Fruit fly (Drosophila melanogaster) whole organism, embryonic: ENCODE measurements around the gene CG32813.

Experiments
- ATbp ChIP-seq: fragments of 200-800 bp; sonication (Bioruptor generic); optimal IDR thresholded peaks from 2 replicates; lab custom pipeline; 2017; ENCODE audit warnings: missing biosample characterization, mild to moderate bottlenecking, missing genetic modification characterization, missing genetic modification reagents
- CG10147 ChIP-seq: fragments of 200-800 bp; sonication (Bioruptor generic); optimal IDR thresholded peaks from 2 replicates; lab custom pipeline; 2019; ENCODE audit warnings: missing biosample characterization, mild to moderate bottlenecking, missing genetic modification characterization, moderate library complexity
- CG10321 ChIP-seq: fragments of 200-800 bp; sonication (Bioruptor generic); IDR thresholded peaks from 2 replicates; pipeline ENCODE4 v1.3.6; 2022; ENCODE audit warnings: missing biosample characterization, missing genetic modification characterization
- CG10431 ChIP-seq: fragments of 200-800 bp; sonication (Bioruptor generic); optimal IDR thresholded peaks from 3 replicates; lab custom pipeline; 2018; ENCODE audit warnings: missing biosample characterization, mild to moderate bottlenecking, missing genetic modification characterization
- CG10979 ChIP-seq: fragments of 200-800 bp; sonication (Bioruptor generic); optimal IDR thresholded peaks from 2 replicates; lab custom pipeline; 2018; ENCODE audit warnings: missing biosample characterization, mild to moderate bottlenecking, missing genetic modification characterization, moderate library complexity
- CG12769 ChIP-seq: fragments of 200-800 bp; sonication (Bioruptor generic); optimal IDR thresholded peaks from 2 replicates; lab custom pipeline; 2019; ENCODE audit warnings: missing biosample characterization, mild to moderate bottlenecking, missing genetic modification characterization, moderate library complexity
- CG14710 ChIP-seq: fragments of 200-800 bp; sonication (Bioruptor generic); optimal IDR thresholded peaks from 3 replicates; lab custom pipeline; 2019; ENCODE audit warnings: missing biosample characterization, mild to moderate bottlenecking, missing genetic modification characterization, moderate library complexity
- CG1603 ChIP-seq: fragments of 200-800 bp; sonication (Bioruptor generic); optimal IDR thresholded peaks from 2 replicates; lab custom pipeline; 2019; ENCODE audit warnings: missing biosample characterization, mild to moderate bottlenecking, missing genetic modification characterization, moderate library complexity
- CG17912 ChIP-seq: fragments of 200-800 bp; sonication (Bioruptor generic); optimal IDR thresholded peaks from 2 replicates; lab custom pipeline; 2018; ENCODE audit warnings: missing biosample characterization, mild to moderate bottlenecking, missing genetic modification characterization
- CG18262 ChIP-seq: fragments of 200-800 bp; optimal IDR thresholded peaks from 3 replicates; lab custom pipeline; 2019; ENCODE audit warnings: missing biosample characterization, mild to moderate bottlenecking, missing genetic modification characterization, moderate library complexity
- CG2875 ChIP-seq: fragments of 200-800 bp; sonication (Bioruptor generic); optimal IDR thresholded peaks from 2 replicates; lab custom pipeline; 2017; ENCODE audit warnings: missing biosample characterization, mild to moderate bottlenecking, missing genetic modification characterization, missing genetic modification reagents
- CG31365 ChIP-seq: fragments of 200-800 bp; sonication (Bioruptor generic); optimal IDR thresholded peaks from 2 replicates; lab custom pipeline; 2018; ENCODE audit warnings: missing biosample characterization, mild to moderate bottlenecking, missing genetic modification characterization
- CG3163 ChIP-seq: fragments of 200-800 bp; sonication (Bioruptor generic); optimal IDR thresholded peaks from 3 replicates; lab custom pipeline; 2016; ENCODE audit warnings: missing biosample characterization, missing genetic modification characterization
- CG34422 ChIP-seq: fragments of 200-800 bp; sonication (Bioruptor generic); IDR thresholded peaks from 3 replicates; pipeline ENCODE4 v1.3.6; 2022; ENCODE audit warnings: missing biosample characterization, missing genetic modification characterization
- CG4730 ChIP-seq: fragments of 200-800 bp; sonication (Bioruptor generic); IDR thresholded peaks from 2 replicates; pipeline ENCODE4 v1.3.6; 2022; ENCODE audit warnings: missing biosample characterization, missing genetic modification characterization
- CG5180 ChIP-seq: fragments of 200-800 bp; sonication (Bioruptor generic); optimal IDR thresholded peaks from 3 replicates; lab custom pipeline; 2017; ENCODE audit warnings: missing biosample characterization, missing genetic modification characterization, mild to moderate bottlenecking, moderate library complexity, missing genetic modification reagents
- CG6175 ChIP-seq: fragments of 200-800 bp; sonication (Bioruptor generic); IDR thresholded peaks from 3 replicates; pipeline ENCODE4 v1.3.6; 2022; ENCODE audit warnings: missing biosample characterization, missing genetic modification characterization
- CG6272 ChIP-seq: fragments of 200-800 bp; sonication (Bioruptor generic); IDR thresholded peaks from 2 replicates; pipeline ENCODE4 v1.3.6; 2022; ENCODE audit warnings: missing biosample characterization, missing genetic modification characterization
- CG7963 ChIP-seq: fragments of 200-800 bp; sonication (Bioruptor generic); IDR thresholded peaks from 3 replicates; pipeline ENCODE4 v1.3.6; 2022; ENCODE audit warnings: missing biosample characterization, missing genetic modification characterization; ENCODE audit not compliant: partially characterized antibody
- CG8478 ChIP-seq: fragments of >200 bp; optimal IDR thresholded peaks from 2 replicates; lab custom pipeline; 2018
- CG8924 ChIP-seq: fragments of 200-800 bp; optimal IDR thresholded peaks from 3 replicates; lab custom pipeline; 2019; ENCODE audit warnings: missing biosample characterization, mild to moderate bottlenecking, missing genetic modification characterization, moderate library complexity
- CG9932 ChIP-seq: fragments of 200-800 bp; sonication (Bioruptor generic); IDR thresholded peaks from 2 replicates; pipeline ENCODE4 v1.3.6; 2022; ENCODE audit warnings: missing biosample characterization, missing genetic modification characterization
- CHES-1-like ChIP-seq: fragments of 200-800 bp; sonication (Bioruptor generic); optimal IDR thresholded peaks from 2 replicates; lab custom pipeline; 2016; ENCODE audit warnings: missing biosample characterization, missing genetic modification characterization
- Hsf ChIP-seq: fragments of 200-800 bp; sonication (Bioruptor generic); optimal IDR thresholded peaks from 3 replicates; lab custom pipeline; 2016; ENCODE audit warnings: missing biosample characterization, missing genetic modification characterization
- Mad ChIP-seq: fragments of 200-800 bp; sonication (Bioruptor generic); optimal IDR thresholded peaks from 2 replicates; lab custom pipeline; 2016; ENCODE audit warnings: missing biosample characterization, missing genetic modification characterization
- Mes4 ChIP-seq: fragments of 200-800 bp; sonication (Bioruptor generic); optimal IDR thresholded peaks from 2 replicates; lab custom pipeline; 2016; ENCODE audit warnings: missing biosample characterization, missing genetic modification characterization
- NC2α ChIP-seq: fragments of 200-800 bp; sonication (Bioruptor generic); optimal IDR thresholded peaks from 2 replicates; lab custom pipeline; 2016; ENCODE audit warnings: missing biosample characterization, missing genetic modification characterization
- Vsx1 ChIP-seq: fragments of 200-800 bp; sonication (Bioruptor generic); optimal IDR thresholded peaks from 2 replicates; lab custom pipeline; 2017; ENCODE audit warnings: missing biosample characterization, mild to moderate bottlenecking, missing genetic modification characterization, missing genetic modification reagents
- aop ChIP-seq: fragments of 200-800 bp; sonication (Bioruptor generic); IDR thresholded peaks from 2 replicates; pipeline ENCODE4 v1.3.6; 2022; ENCODE audit warnings: missing biosample characterization, missing genetic modification characterization
- ara ChIP-seq: fragments of 200-800 bp; sonication (Bioruptor generic); IDR thresholded peaks from 2 replicates; pipeline ENCODE4 v1.3.6; 2022; ENCODE audit warnings: missing biosample characterization, missing genetic modification characterization
- chinmo ChIP-seq: fragments of 200-800 bp; sonication (Bioruptor generic); IDR thresholded peaks from 4 replicates; pipeline ENCODE4 v1.3.6; 2022; ENCODE audit warnings: missing biosample characterization, missing genetic modification characterization; ENCODE audit not compliant: partially characterized antibody
- chn ChIP-seq: fragments of 200-800 bp; sonication (Bioruptor generic); optimal IDR thresholded peaks from 2 replicates; lab custom pipeline; 2016; ENCODE audit warnings: missing biosample characterization, missing genetic modification characterization
- croc ChIP-seq: fragments of 200-800 bp; sonication (Bioruptor generic); conservative IDR thresholded peaks from 3 replicates; pipeline ENCODE4 v1.3.6; 2022; ENCODE audit warnings: missing biosample characterization, missing genetic modification characterization
- disco-r ChIP-seq: fragments of 200-800 bp; sonication (Bioruptor generic); optimal IDR thresholded peaks from 2 replicates; lab custom pipeline; 2016; ENCODE audit warnings: missing biosample characterization, missing genetic modification characterization
- ftz-f1 ChIP-seq: fragments of 200-800 bp; sonication (Bioruptor generic); optimal IDR thresholded peaks from 2 replicates; lab custom pipeline; 2016; ENCODE audit warnings: missing biosample characterization, missing genetic modification characterization
- gfzf ChIP-seq: fragments of 200-800 bp; sonication (Bioruptor generic); optimal IDR thresholded peaks from 2 replicates; lab custom pipeline; 2016; ENCODE audit warnings: missing biosample characterization, mild to moderate bottlenecking, missing genetic modification characterization, moderate library complexity
- gt ChIP-seq: fragments of 200-800 bp; sonication (Bioruptor generic); IDR thresholded peaks from 2 replicates; pipeline ENCODE4 v1.3.6; 2022; ENCODE audit warnings: missing biosample characterization, missing genetic modification characterization
- jumu ChIP-seq: fragments of 200-800 bp; sonication (Bioruptor generic); optimal IDR thresholded peaks from 3 replicates; lab custom pipeline; 2016; ENCODE audit warnings: missing biosample characterization, missing genetic modification characterization
- nau ChIP-seq: fragments of 200-800 bp; sonication (Bioruptor generic); optimal IDR thresholded peaks from 3 replicates; lab custom pipeline; 2017; ENCODE audit warnings: missing biosample characterization, mild to moderate bottlenecking, missing genetic modification characterization, missing genetic modification reagents
- nerfin-1 ChIP-seq: fragments of 200-800 bp; sonication (Bioruptor generic); optimal IDR thresholded peaks from 3 replicates; lab custom pipeline; 2019; ENCODE audit warnings: missing biosample characterization, mild to moderate bottlenecking, missing genetic modification characterization, moderate library complexity
- scrt ChIP-seq: fragments of 200-800 bp; sonication (Bioruptor generic); optimal IDR thresholded peaks from 2 replicates; lab custom pipeline; 2018; ENCODE audit warnings: missing biosample characterization, mild to moderate bottlenecking, missing genetic modification characterization, moderate library complexity
- shn ChIP-seq: fragments of 200-800 bp; sonication (Bioruptor generic); optimal IDR thresholded peaks from 3 replicates; lab custom pipeline; 2016; ENCODE audit warnings: missing biosample characterization, missing genetic modification characterization
- sna ChIP-seq: fragments of 200-800 bp; sonication (Bioruptor generic); IDR thresholded peaks from 2 replicates; pipeline ENCODE4 v1.3.6; 2022; ENCODE audit warnings: missing biosample characterization, missing genetic modification characterization; ENCODE audit not compliant: partially characterized antibody
- stc ChIP-seq: fragments of 200-800 bp; sonication (Bioruptor generic); IDR thresholded peaks from 2 replicates; pipeline ENCODE4 v1.3.6; 2022; ENCODE audit warnings: missing biosample characterization, missing genetic modification characterization
- toy ChIP-seq: fragments of 200-800 bp; sonication (Bioruptor generic); IDR thresholded peaks from 2 replicates; pipeline ENCODE4 v1.3.6; 2022; ENCODE audit warnings: missing biosample characterization, missing genetic modification characterization
- ttk ChIP-seq: fragments of 200-800 bp; sonication (Bioruptor generic); IDR thresholded peaks from 2 replicates; pipeline ENCODE4 v2.1.2; 2022; ENCODE audit warnings: missing biosample characterization, missing genetic modification characterization
- unc-4 ChIP-seq: fragments of 200-800 bp; sonication (Bioruptor generic); IDR thresholded peaks from 2 replicates; pipeline ENCODE4 v1.3.6; 2022; ENCODE audit warnings: missing biosample characterization, missing genetic modification characterization; ENCODE audit not compliant: partially characterized antibody
- unpg ChIP-seq: fragments of 200-800 bp; sonication (Bioruptor generic); optimal IDR thresholded peaks from 3 replicates; lab custom pipeline; 2018; ENCODE audit warnings: missing biosample characterization, mild to moderate bottlenecking, missing genetic modification characterization, moderate library complexity

CG32813 gene

dm6 chrX:1399056-1400003 lies 18.6 kb downstream of the CG32813 start (continued):
- TF ChIP-seq Mes4 (GFP tag; lab: Kevin White, UChicago) (no peak), ftz-f1 (GFP tag; lab: Kevin White, UChicago) (peak; percentile 76), toy (no peak), NC2α (no peak), CG9932 (GFP tag; lab: Robert Waterston, UW) (peak; percentile 24; the same call in 1 of the 2 replicates), CG31365 (tag; lab: Kevin White, UChicago) (peak; percentile 3), CG18262 (tag; lab: Kevin White, UChicago) (peak; percentile 14), CG4730 (GFP tag; lab: Robert Waterston, UW) (no peak), CG1603 (peak; percentile 25), jumu (GFP tag; lab: Kevin White, UChicago) (no peak), CG3163 (GFP tag; lab: Kevin White, UChicago) (peak; percentile 37), sna (GFP tag; lab: Robert Waterston, UW) (peak; percentile 52), ttk (GFP tag; lab: Robert Waterston, UW) (no peak), Hsf (peak; percentile 14), CG17912 (peak; percentile 4), unpg (GFP tag; lab: Kevin White, UChicago) (no peak), CG34422 (GFP tag; lab: Robert Waterston, UW) (peak; percentile 24; the same call in 1 of the 3 replicates), CG14710 (tag; lab: Kevin White, UChicago) (peak; percentile 7), ara (GFP tag; lab: Robert Waterston, UW) (0 out of 2 replicates have a peak, but pooled peaks have one; percentile 13), CHES-1-like (GFP tag; lab: Kevin White, UChicago) (peak; percentile 13), CG8924 (tag; lab: Kevin White, UChicago) (peak; percentile 3), CG10147 (GFP tag; lab: Kevin White, UChicago) (no peak), CG2875 (GFP tag; lab: Kevin White, UChicago) (no peak), gfzf (peak; percentile 21), CG10321 (GFP tag; lab: Robert Waterston, UW) (peak; percentile 99), CG10979 (tag; lab: Kevin White, UChicago) (no peak), unc-4 (peak; percentile 36; the same call in 1 of the 2 replicates), croc (GFP tag; lab: Robert Waterston, UW) (no peak), chn (GFP tag; lab: Kevin White, UChicago) (peak; percentile 60), nau (GFP tag; lab: Kevin White, UChicago) (no peak), CG5180 (GFP tag; lab: Kevin White, UChicago) (peak; percentile 91), stc (GFP tag; lab: Robert Waterston, UW) (no peak), CG7963 (GFP tag; lab: Robert Waterston, UW) (0 out of 3 replicates have a peak, but pooled peaks have one; percentile 24), CG8478 (lab: Kevin White, UChicago) (peak; percentile 98), Vsx1 (GFP tag; lab: Kevin White, UChicago) (no peak), CG12769 (peak; percentile 99), CG10431 (GFP tag; lab: Kevin White, UChicago) (peak; percentile 81), disco-r (no peak), nerfin-1 (tag; lab: Kevin White, UChicago) (peak; percentile 14), shn (GFP tag; lab: Kevin White, UChicago) (peak; percentile 10), CG6175 (GFP tag; lab: Robert Waterston, UW) (0 out of 3 replicates have a peak, but pooled peaks have one; percentile 42), gt (GFP tag; lab: Robert Waterston, UW) (no peak), Mad (GFP tag; lab: Kevin White, UChicago) (no peak), aop (peak; percentile 8; the same call in 1 of the 2 replicates), CG6272 (GFP tag; lab: Robert Waterston, UW) (no peak), scrt (peak; percentile 9), ATbp (GFP tag; lab: Kevin White, UChicago) (peak; percentile 7), chinmo (GFP tag; lab: Robert Waterston, UW) (peak; percentile 79; the same call in 3 of the 4 replicates)
